Worm (Caenorhabditis elegans): ENCODE measurements around the gene npr-25.
"Not testable (repeated sequence)": the region's sequence is repeated elsewhere in the genome, so short reads cannot be mapped to it uniquely, and the experiment has no call there.

npr-25 gene

DNA sequence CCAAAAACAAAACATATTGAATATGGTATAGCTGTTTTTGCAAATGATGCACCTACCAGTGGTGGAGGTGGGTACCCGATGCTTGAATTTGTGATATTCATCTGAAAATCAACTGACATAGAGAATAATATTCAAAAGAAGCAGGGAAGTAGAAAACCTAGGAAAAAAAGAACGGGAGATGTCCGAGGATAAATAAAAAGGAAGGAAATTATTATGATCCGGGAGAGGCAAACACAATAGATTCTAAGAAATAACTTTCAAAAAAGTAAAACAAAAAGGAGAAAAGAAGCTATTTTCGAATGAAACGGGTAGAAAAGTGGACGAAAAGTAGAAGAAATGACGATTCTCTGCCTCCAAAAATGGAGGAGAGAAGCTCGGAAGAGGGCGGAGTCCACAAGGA, at the start of gene npr-25:
npr-25 (minus strand) TSS at position 101 of the 400 bp plus-strand sequence.
- TF ChIP-seq F33H1.4 (GFP tag; IDR thresholded peaks at IDR 0.05): no peak
- TF ChIP-seq nhr-120 (GFP tag; IDR thresholded peaks at IDR 0.05): no peak
- no peak for TF ChIP-seq mel-28 (tag; optimal IDR thresholded peaks at IDR 0.05; ENCODE audit: borderline replicate concordance)
- TF ChIP-seq lsl-1 (GFP tag; optimal IDR thresholded peaks at IDR 0.05): no peak
- TF ChIP-seq nfya-2 (GFP tag; IDR thresholded peaks at IDR 0.05): no peak
- no peak for TF ChIP-seq dpff-1 (tag; optimal IDR thresholded peaks at IDR 0.05)
- TF ChIP-seq madf-8 (GFP tag; conservative IDR thresholded peaks at IDR 0.05): no peak
- TF ChIP-seq bed-1 (GFP tag; IDR thresholded peaks at IDR 0.05): no peak
- no peak for TF ChIP-seq F57C9.4 (tag; optimal IDR thresholded peaks at IDR 0.05)
- no peak for TF ChIP-seq ets-4 (GFP tag; optimal IDR thresholded peaks at IDR 0.05)
- no peak for TF ChIP-seq lin-40 (tag; optimal IDR thresholded peaks at IDR 0.05)
- TF ChIP-seq xnd-1 (tag; optimal IDR thresholded peaks at IDR 0.05): no peak
- no peak for TF ChIP-seq him-1 (tag; optimal IDR thresholded peaks at IDR 0.05)
- no peak for TF ChIP-seq nhr-179 (tag; optimal IDR thresholded peaks at IDR 0.05)
- no peak for TF ChIP-seq egl-44 (GFP tag; IDR thresholded peaks at IDR 0.05)
- no peak for TF ChIP-seq rec-8 (tag; optimal IDR thresholded peaks at IDR 0.05)
- no peak for TF ChIP-seq lir-1 (GFP tag; conservative IDR thresholded peaks at IDR 0.05)
- no peak for TF ChIP-seq ztf-3 (GFP tag; optimal IDR thresholded peaks at IDR 0.05)
- no peak for TF ChIP-seq ceh-91 (GFP tag; IDR thresholded peaks at IDR 0.05)

DNA sequence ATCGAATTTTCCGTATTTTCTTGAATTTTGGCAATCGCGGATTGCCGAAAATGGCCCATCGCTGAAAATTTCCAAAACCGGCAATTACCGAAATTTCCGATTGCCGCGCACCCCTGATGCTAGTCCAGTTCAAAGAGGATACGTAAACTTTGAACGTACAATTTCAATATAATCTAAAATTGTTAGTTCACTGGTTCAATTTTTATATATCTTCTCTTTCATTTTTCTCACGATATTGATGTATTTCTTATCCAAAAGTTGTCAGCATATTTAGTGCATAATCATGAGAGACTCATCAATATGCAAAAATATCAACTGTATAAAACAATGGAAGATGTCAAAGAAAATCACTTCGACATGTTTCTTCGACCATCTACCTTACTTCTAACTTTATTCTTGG, 45.8 kb upstream of the npr-25 start, which contains the start of gene nas-17:
nas-17 (plus strand) TSS at position 301 of the 400 bp plus-strand sequence.
- no peak for TF ChIP-seq aptf-3 (GFP tag; IDR thresholded peaks at IDR 0.05)
- no peak for TF ChIP-seq C06A6.2 (GFP tag; conservative IDR thresholded peaks at IDR 0.05)
- no peak for TF ChIP-seq let-526 (GFP tag; IDR thresholded peaks at IDR 0.05)
- no peak for TF ChIP-seq C17E4.6 (GFP tag; IDR thresholded peaks at IDR 0.05)
- TF ChIP-seq dpff-1 (tag; optimal IDR thresholded peaks at IDR 0.05): no peak
- no peak for TF ChIP-seq hrde-1 (tag; optimal IDR thresholded peaks at IDR 0.05; ENCODE audit: borderline replicate concordance)
- TF ChIP-seq ama-1 (optimal IDR thresholded peaks at IDR 0.05): no peak
- TF ChIP-seq ama-1 (GFP tag; optimal IDR thresholded peaks at IDR 0.05): no peak
- TF ChIP-seq lin-26 (GFP tag; IDR thresholded peaks at IDR 0.05): no peak
- TF ChIP-seq F52B5.7 (tag; optimal IDR thresholded peaks at IDR 0.05): no peak
- TF ChIP-seq Y56A3A.18 (GFP tag; IDR thresholded peaks at IDR 0.05): no peak
- no peak for TF ChIP-seq gei-17 (GFP tag; optimal IDR thresholded peaks at IDR 0.05)
- no peak for TF ChIP-seq madf-10 (tag; optimal IDR thresholded peaks at IDR 0.05)
- TF ChIP-seq F22D6.2 (tag; optimal IDR thresholded peaks at IDR 0.05): no peak
- TF ChIP-seq T26A5.8 (tag; optimal IDR thresholded peaks at IDR 0.05): no peak
- no peak for TF ChIP-seq madf-3 (GFP tag; IDR thresholded peaks at IDR 0.05)
- TF ChIP-seq nfya-1 (tag; optimal IDR thresholded peaks at IDR 0.05; ENCODE audit: borderline replicate concordance, insufficient read depth): no peak
- TF ChIP-seq rpc-1 (optimal IDR thresholded peaks at IDR 0.05): no peak
- no peak for TF ChIP-seq rpc-1 (tag; optimal IDR thresholded peaks at IDR 0.05)
- TF ChIP-seq nhr-179 (tag; optimal IDR thresholded peaks at IDR 0.05): no peak
- TF ChIP-seq tlf-1 (GFP tag; optimal IDR thresholded peaks at IDR 0.05): no peak

ce11 chrV:11396134-11396533, 43.3 kb upstream of the npr-25 start, which contains the start of gene nas-18:
Gene nas-18 (plus strand): TSS chrV:11396434.
- not testable (repeated sequence) for TF ChIP-seq atf-7 (tag; optimal IDR thresholded peaks at IDR 0.05); lin-54 (GFP tag; optimal IDR thresholded peaks at IDR 0.05); F23B12.7 (tag; optimal IDR thresholded peaks at IDR 0.05; ENCODE audit: insufficient read depth)

All from whole organism, young adult.